Fruit fly (Drosophila melanogaster) whole organism, pupa: Measurements from ENCODE around the gene CG13064.

ENCODE experiments used
- CG10348 ChIP-seq: fragments of 200-800 bp; sonication (Bioruptor generic); IDR thresholded peaks from 2 replicates; pipeline ENCODE4 v1.3.6; 2022; ENCODE audit warnings: missing biosample characterization, missing genetic modification characterization
- CG12605 ChIP-seq: fragments of 200-800 bp; sonication (Bioruptor generic); IDR thresholded peaks from 2 replicates; pipeline ENCODE4 v1.3.6; 2022; ENCODE audit warnings: missing biosample characterization, missing genetic modification characterization
- CG13204 ChIP-seq: fragments of 200-800 bp; sonication (Bioruptor generic); optimal IDR thresholded peaks from 2 replicates; lab custom pipeline; 2018; ENCODE audit warnings: missing biosample characterization, mild to moderate bottlenecking, missing genetic modification characterization, moderate library complexity
- CG14655 ChIP-seq: fragments of 200-800 bp; sonication (Bioruptor generic); optimal IDR thresholded peaks from 3 replicates; lab custom pipeline; 2017; ENCODE audit warnings: mild to moderate bottlenecking, missing biosample characterization, missing genetic modification reagents, missing genetic modification characterization
- CG15710 ChIP-seq: fragments of 200-800 bp; sonication (Bioruptor generic); optimal IDR thresholded peaks from 2 replicates; lab custom pipeline; 2018; ENCODE audit warnings: missing biosample characterization, mild to moderate bottlenecking, missing genetic modification characterization, moderate library complexity
- CG17806 ChIP-seq: fragments of 200-800 bp; sonication (Bioruptor generic); optimal IDR thresholded peaks from 2 replicates; lab custom pipeline; 2018; ENCODE audit warnings: missing biosample characterization, mild to moderate bottlenecking, missing genetic modification characterization, moderate library complexity
- CG32121 ChIP-seq: fragments of 200-800 bp; sonication (Bioruptor generic); IDR thresholded peaks from 2 replicates; pipeline ENCODE4 v1.3.6; 2022; ENCODE audit warnings: missing biosample characterization, missing genetic modification characterization
- CG34367 ChIP-seq: fragments of 200-800 bp; sonication (Bioruptor generic); optimal IDR thresholded peaks from 2 replicates; lab custom pipeline; 2018; ENCODE audit warnings: missing biosample characterization, mild to moderate bottlenecking, missing genetic modification characterization
- CG4496 ChIP-seq: fragments of 200-800 bp; sonication (Bioruptor generic); IDR thresholded peaks from 3 replicates; pipeline ENCODE4 v1.3.6; 2022; ENCODE audit warnings: missing biosample characterization, missing genetic modification characterization
- CG8159 ChIP-seq: fragments of 200-800 bp; sonication (Bioruptor generic); optimal IDR thresholded peaks from 3 replicates; lab custom pipeline; 2018; ENCODE audit warnings: missing biosample characterization, mild to moderate bottlenecking, missing genetic modification characterization, moderate library complexity
- CG8301 ChIP-seq: fragments of 200-800 bp; sonication (Bioruptor generic); optimal IDR thresholded peaks from 2 replicates; lab custom pipeline; 2018; ENCODE audit warnings: missing biosample characterization, mild to moderate bottlenecking, missing genetic modification characterization
- CG9948 ChIP-seq: fragments of 200-800 bp; sonication (Bioruptor generic); optimal IDR thresholded peaks from 2 replicates; lab custom pipeline; 2018; ENCODE audit warnings: missing biosample characterization, mild to moderate bottlenecking, missing genetic modification characterization, moderate library complexity
- D1 ChIP-seq: fragments of 200-800 bp; sonication (Bioruptor generic); optimal IDR thresholded peaks from 2 replicates; lab custom pipeline; 2018; ENCODE audit warnings: missing biosample characterization, mild to moderate bottlenecking, missing genetic modification characterization, moderate library complexity
- EcR ChIP-seq: fragments of 200-800 bp; sonication (Bioruptor generic); optimal IDR thresholded peaks from 3 replicates; lab custom pipeline; 2019; ENCODE audit warnings: missing biosample characterization, missing genetic modification characterization, mild to moderate bottlenecking, moderate library complexity, missing genetic modification reagents
- Ets98B ChIP-seq: fragments of 200-800 bp; sonication (Bioruptor generic); IDR thresholded peaks from 2 replicates; pipeline ENCODE4 v1.3.6; 2022; ENCODE audit warnings: missing biosample characterization, missing genetic modification characterization
- Pif1A ChIP-seq: fragments of 200-800 bp; sonication (Bioruptor generic); optimal IDR thresholded peaks from 3 replicates; lab custom pipeline; 2016; ENCODE audit warnings: missing biosample characterization, missing genetic modification characterization
- Pif1B ChIP-seq: fragments of 200-800 bp; sonication (Bioruptor generic); optimal IDR thresholded peaks from 3 replicates; lab custom pipeline; 2016; ENCODE audit warnings: missing biosample characterization, missing genetic modification characterization
- Snoo ChIP-seq: fragments of 200-800 bp; sonication (Bioruptor generic); optimal IDR thresholded peaks from 3 replicates; lab custom pipeline; 2017; ENCODE audit warnings: missing biosample characterization, mild to moderate bottlenecking, missing genetic modification characterization, inconsistent platforms
- fd96Ca ChIP-seq: fragments of 200-800 bp; sonication (Bioruptor generic); IDR thresholded peaks from 3 replicates; pipeline ENCODE4 v1.3.6; 2022; ENCODE audit warnings: missing biosample characterization, missing genetic modification characterization
- gl ChIP-seq: fragments of 200-800 bp; sonication (Bioruptor generic); optimal IDR thresholded peaks from 2 replicates; lab custom pipeline; 2018; ENCODE audit warnings: missing biosample characterization, mild to moderate bottlenecking, missing genetic modification characterization
- rn ChIP-seq: fragments of 200-800 bp; sonication (Bioruptor generic); IDR thresholded peaks from 2 replicates; pipeline ENCODE4 v1.3.6; 2022; ENCODE audit warnings: missing biosample characterization, missing genetic modification characterization

CG13064 gene

DNA sequence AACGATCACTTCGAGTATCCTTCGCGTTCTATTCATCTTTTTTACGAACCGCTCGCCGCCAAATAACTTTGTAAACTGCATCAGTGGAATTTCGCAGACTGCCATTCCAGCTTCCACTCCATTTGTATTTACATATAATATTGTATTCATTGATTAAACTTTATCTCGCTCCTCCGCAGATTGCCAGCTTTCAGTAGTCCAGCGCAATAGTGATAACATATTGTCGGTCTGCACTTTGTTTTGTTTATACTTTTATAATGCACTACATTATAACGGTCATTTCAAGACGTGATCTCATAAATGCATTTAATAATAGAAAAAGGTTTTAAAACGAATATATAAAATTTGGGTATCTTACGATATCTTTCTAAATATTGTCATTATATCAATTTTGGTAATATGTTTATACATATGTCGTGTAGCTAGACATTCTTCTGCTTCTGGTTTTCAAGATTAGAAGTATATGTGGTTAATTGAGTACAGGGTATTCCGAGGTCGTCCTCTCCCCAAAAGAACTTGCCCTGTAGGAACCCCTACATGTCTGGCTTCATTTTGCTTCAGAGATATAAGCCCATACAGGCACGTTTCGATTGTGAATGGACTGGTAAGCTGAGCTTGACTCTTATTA, 12.0 kb upstream of the CG13064 start, which contains the start of gene CG4950:
Gene CG4950 (minus strand): TSS at position 51 of the 628 bp plus-strand sequence.
- no peak for TF ChIP-seq Snoo (tag; lab: Kevin White, UChicago)
- TF ChIP-seq CG8159: peak; percentile 75
- TF ChIP-seq CG14655 (GFP tag; lab: Kevin White, UChicago): peak; percentile 65
- TF ChIP-seq gl: peak; percentile 12
- no peak for TF ChIP-seq fd96Ca (GFP tag; lab: Robert Waterston, UW)
- no peak for TF ChIP-seq EcR (GFP tag; lab: Kevin White, UChicago)
- TF ChIP-seq CG12605 (GFP tag; lab: Robert Waterston, UW): no peak
- peak; percentile 57 for TF ChIP-seq CG17806 (tag; lab: Kevin White, UChicago)
- TF ChIP-seq Pif1B (GFP tag; lab: Kevin White, UChicago): peak; percentile 10
- TF ChIP-seq CG4496 (GFP tag; lab: Robert Waterston, UW): no peak; the same call in 2 of the 3 replicates
- no peak for TF ChIP-seq Ets98B
- peak; percentile 73 for TF ChIP-seq CG15710
- TF ChIP-seq CG34367: peak; percentile 45
- peak; percentile 22 for TF ChIP-seq Pif1A (GFP tag; lab: Kevin White, UChicago)
- TF ChIP-seq CG10348: no peak
- TF ChIP-seq CG13204 (GFP tag; lab: Kevin White, UChicago): no peak
- peak; percentile 53 for TF ChIP-seq CG9948 (tag; lab: Kevin White, UChicago)
- no peak for TF ChIP-seq rn (GFP tag; lab: Robert Waterston, UW)
- no peak for TF ChIP-seq CG32121 (GFP tag; lab: Robert Waterston, UW)
- no peak for TF ChIP-seq D1 (tag; lab: Kevin White, UChicago)
- TF ChIP-seq CG8301 (tag; lab: Kevin White, UChicago): peak; percentile 45

- TF ChIP-seq CG9948 (tag; lab: Kevin White, UChicago) (no peak), CG15710 (no peak), CG17806 (tag; lab: Kevin White, UChicago) (no peak), CG4496 (GFP tag; lab: Robert Waterston, UW) (no peak)
- TF ChIP-seq, all 21 proteins: peak for 0
These were observed 11.1 kb upstream of the CG13064 start, which contains the start of gene CG13068 for dm6 chr3L:16269092-16269491. CG13068 (plus strand) TSS chr3L:16269392.

- TF ChIP-seq CG13204 (GFP tag; lab: Kevin White, UChicago) (no peak), CG12605 (GFP tag; lab: Robert Waterston, UW) (no peak), EcR (GFP tag; lab: Kevin White, UChicago) (no peak), CG8159 (no peak), CG4496 (GFP tag; lab: Robert Waterston, UW) (no peak), rn (GFP tag; lab: Robert Waterston, UW) (no peak), CG32121 (GFP tag; lab: Robert Waterston, UW) (no peak), Snoo (tag; lab: Kevin White, UChicago) (no peak), fd96Ca (GFP tag; lab: Robert Waterston, UW) (no peak), Pif1A (GFP tag; lab: Kevin White, UChicago) (no peak), D1 (tag; lab: Kevin White, UChicago) (no peak), CG9948 (tag; lab: Kevin White, UChicago) (no peak), CG34367 (no peak), Pif1B (GFP tag; lab: Kevin White, UChicago) (no peak), CG14655 (GFP tag; lab: Kevin White, UChicago) (no peak), CG10348 (no peak)
These were observed 9.3 kb upstream of the CG13064 start, which contains the start of the genes CG34248 and CG13067 for dm6 chr3L:16270802-16271332. CG34248 (minus strand) TSS chr3L:16270902. CG13067 (plus strand) TSS chr3L:16271282.

DNA sequence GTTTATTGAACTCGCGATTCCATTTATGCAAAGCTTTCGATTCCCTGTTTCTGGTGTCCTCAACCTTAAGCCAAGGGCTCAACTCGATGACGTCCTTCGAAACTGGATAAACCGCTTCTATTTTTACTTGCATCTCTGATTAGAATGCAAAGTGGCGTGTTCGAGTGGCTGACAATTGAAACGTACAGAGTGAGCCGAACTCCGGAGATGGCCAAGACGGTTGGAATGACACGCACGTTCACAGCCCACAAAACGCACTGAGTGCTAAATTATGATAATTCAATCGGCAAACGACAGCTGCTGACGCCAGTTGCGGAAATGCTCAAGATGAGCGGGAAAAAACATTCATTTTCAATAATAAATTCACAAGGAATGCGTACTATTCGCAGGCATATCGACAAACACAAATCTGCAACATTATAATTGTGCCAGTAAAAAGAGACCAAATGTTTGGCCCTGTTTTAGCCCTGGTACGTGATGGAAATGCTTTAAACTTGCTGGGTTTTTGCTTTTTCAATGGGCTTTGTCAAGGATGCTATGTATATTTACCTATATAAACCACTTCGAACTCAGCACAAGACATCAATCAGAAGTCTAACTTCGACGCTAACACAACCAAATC, 7.8 kb upstream of the CG13064 start, which contains the start of gene CG13066:
Gene CG13066 (plus strand): TSS at position 572 of the 622 bp plus-strand sequence.
- TF ChIP-seq EcR (GFP tag; lab: Kevin White, UChicago): peak; percentile 13
- TF ChIP-seq fd96Ca (GFP tag; lab: Robert Waterston, UW): no peak

DNA sequence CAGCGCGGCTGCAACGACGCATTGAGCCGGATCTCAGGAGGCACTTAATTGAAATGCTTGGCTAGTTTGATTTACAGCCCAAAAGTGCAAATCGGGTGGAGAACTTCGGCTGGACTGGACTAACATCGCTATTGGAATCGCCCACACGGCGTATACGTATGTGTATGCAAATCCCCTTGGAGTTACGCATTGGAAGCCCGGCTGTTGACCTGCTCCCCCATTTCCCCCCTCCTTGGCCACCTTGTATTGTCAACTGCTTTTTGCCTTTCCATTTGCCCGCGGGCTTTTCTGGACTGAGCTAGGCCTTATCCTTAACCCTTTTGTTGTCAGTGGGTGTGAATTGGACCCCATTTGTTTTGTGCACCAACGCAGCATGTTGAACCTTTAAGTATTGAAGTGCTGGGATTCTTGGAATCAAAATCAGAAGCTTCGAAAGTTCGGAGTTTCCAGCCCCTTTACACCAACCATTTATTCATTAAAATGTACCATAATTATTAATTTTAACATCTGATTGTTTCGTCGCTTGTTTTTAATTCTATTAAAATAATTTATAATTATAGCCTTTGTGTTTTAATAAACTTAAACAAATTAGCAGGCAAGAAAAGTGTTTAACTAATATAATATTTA, 4.7 kb upstream of the CG13064 start:
- TF ChIP-seq CG14655 (GFP tag; lab: Kevin White, UChicago) (peak; percentile 41), Pif1A (GFP tag; lab: Kevin White, UChicago) (no peak), CG15710 (peak; percentile 41), EcR (GFP tag; lab: Kevin White, UChicago) (peak; percentile 75), CG32121 (GFP tag; lab: Robert Waterston, UW) (no peak), CG34367 (peak; percentile 20), CG8159 (peak; percentile 63), CG17806 (tag; lab: Kevin White, UChicago) (peak; percentile 39), rn (GFP tag; lab: Robert Waterston, UW) (no peak), CG9948 (tag; lab: Kevin White, UChicago) (peak; percentile 49)
